Fruit fly (Drosophila melanogaster): ENCODE measurements around the gene CG4281.

The CG4281 gene

dm6 chrX:2073325-2073724 is 8.4 kb upstream of the CG4281 start, which contains the start of gene CG4199 (continued):
- peak; percentile 58; the same call in 1 of the 3 replicates for TF ChIP-seq ci (GFP tag; IDR thresholded peaks at IDR 0.05)
- TF ChIP-seq CG9797 (GFP tag; optimal IDR thresholded peaks at IDR 0.05) = peak; percentile 77
- peak; percentile 13 for TF ChIP-seq CG13624 (GFP tag; optimal IDR thresholded peaks at IDR 0.05)
- no peak for TF ChIP-seq CG15696 (tag; optimal IDR thresholded peaks at IDR 0.05)
- peak; percentile 9 for TF ChIP-seq CG34376 (GFP tag; optimal IDR thresholded peaks at IDR 0.05)
- TF ChIP-seq CG18599 (GFP tag; optimal IDR thresholded peaks at IDR 0.05) = no peak
- TF ChIP-seq pzg (GFP tag; optimal IDR thresholded peaks at IDR 0.05) = peak; percentile 89
- TF ChIP-seq HmgZ (tag; optimal IDR thresholded peaks at IDR 0.05) = peak; percentile 67
- peak; percentile 41 for TF ChIP-seq ftz-f1 (GFP tag; optimal IDR thresholded peaks at IDR 0.05)
- peak; percentile 32 for TF ChIP-seq CG12769 (tag; optimal IDR thresholded peaks at IDR 0.05)
- TF ChIP-seq dpn (GFP tag; optimal IDR thresholded peaks at IDR 0.05) = peak in 1 of 2 experiments; percentile 17
- peak; percentile 72 for TF ChIP-seq Dp (GFP tag; optimal IDR thresholded peaks at IDR 0.05)
- 0 out of 4 replicates have a peak, but pooled peaks have one; percentile 29 for TF ChIP-seq chinmo (GFP tag; IDR thresholded peaks at IDR 0.05; ENCODE audit: partially characterized antibody)
- TF ChIP-seq Pdp1 (GFP tag; optimal IDR thresholded peaks at IDR 0.05) = peak in 1 of 2 experiments; percentile 35
- TF ChIP-seq jumu (GFP tag; optimal IDR thresholded peaks at IDR 0.05) = peak; percentile 6
- TF ChIP-seq Drgx (GFP tag; IDR thresholded peaks at IDR 0.05) = peak; percentile 20; the same call in 1 of the 2 replicates
- TF ChIP-seq unpg (GFP tag; optimal IDR thresholded peaks at IDR 0.05) = no peak
- 0 out of 3 replicates have a peak, but pooled peaks have one; percentile 36 for TF ChIP-seq hb (GFP tag; IDR thresholded peaks at IDR 0.05; ENCODE audit: partially characterized antibody)
- TF ChIP-seq CG12659 (GFP tag; optimal IDR thresholded peaks at IDR 0.05) = peak; percentile 47
- peak; percentile 15 for TF ChIP-seq Sin3A (optimal IDR thresholded peaks at IDR 0.05)
- peak; percentile 29; the same call in 1 of the 3 replicates for TF ChIP-seq Opbp (GFP tag; IDR thresholded peaks at IDR 0.05; ENCODE audit: partially characterized antibody)
- TF ChIP-seq CG1603 (tag; optimal IDR thresholded peaks at IDR 0.05) = peak; percentile 71
- peak; percentile 25 for TF ChIP-seq CG11504 (tag; optimal IDR thresholded peaks at IDR 0.05)
- TF ChIP-seq Dref (GFP tag; IDR thresholded peaks at IDR 0.05) = peak; percentile 44
- TF ChIP-seq ac (GFP tag; optimal IDR thresholded peaks at IDR 0.05) = peak; percentile 5
- TF ChIP-seq CG33213 (GFP tag; optimal IDR thresholded peaks at IDR 0.05) = peak; percentile 0
- TF ChIP-seq CG7357 (GFP tag; IDR thresholded peaks at IDR 0.05) = no peak
- peak; percentile 64 for TF ChIP-seq CG3847 (GFP tag; IDR thresholded peaks at IDR 0.05)
- no peak for TF ChIP-seq CG1233 (GFP tag; optimal IDR thresholded peaks at IDR 0.05)
- no peak for TF ChIP-seq Blimp-1 (GFP tag; optimal IDR thresholded peaks at IDR 0.05)
- peak; percentile 95 for TF ChIP-seq MBD-R2 (GFP tag; IDR thresholded peaks at IDR 0.05)
- no peak for TF ChIP-seq CG17361 (GFP tag; IDR thresholded peaks at IDR 0.05)
- no peak for TF ChIP-seq yki (optimal IDR thresholded peaks at IDR 0.05)
- TF ChIP-seq Chrac-16 (GFP tag; optimal IDR thresholded peaks at IDR 0.05) = no peak

dm6 chrX:2071878-2072817 is 7.2 kb upstream of the CG4281 start, which contains the start of gene Rtca:
TSS of gene Rtca (plus strand) at chrX:2072413.
- peak; percentile 64 for TF ChIP-seq CG10366 (GFP tag; IDR thresholded peaks at IDR 0.05)
- TF ChIP-seq CG15073 (GFP tag; optimal IDR thresholded peaks at IDR 0.05) = no peak
- TF ChIP-seq ERR (GFP tag; optimal IDR thresholded peaks at IDR 0.05) = peak; percentile 26
- peak; percentile 60 for TF ChIP-seq Hr3 (GFP tag; optimal IDR thresholded peaks at IDR 0.05)
- TF ChIP-seq bab2 (GFP tag; optimal IDR thresholded peaks at IDR 0.05) = peak; percentile 60
- TF ChIP-seq CG12391 (tag; optimal IDR thresholded peaks at IDR 0.05) = peak; percentile 68
- TF ChIP-seq CG34224 (GFP tag; IDR thresholded peaks at IDR 0.05; ENCODE audit: partially characterized antibody) = 0 out of 3 replicates have a peak, but pooled peaks have one; percentile 16
- TF ChIP-seq chn (GFP tag; optimal IDR thresholded peaks at IDR 0.05) = peak; percentile 32
- TF ChIP-seq Drgx (GFP tag; IDR thresholded peaks at IDR 0.05) = peak; percentile 89
- peak; percentile 64 for TF ChIP-seq tap (tag; optimal IDR thresholded peaks at IDR 0.05)
- TF ChIP-seq Mrtf (GFP tag; IDR thresholded peaks at IDR 0.05) = 0 out of 3 replicates have a peak, but pooled peaks have one; percentile 37
- TF ChIP-seq CG8290 (GFP tag; optimal IDR thresholded peaks at IDR 0.05) = peak; percentile 14
- peak in 1 of 2 experiments; percentile 62 for TF ChIP-seq CG8290 (tag; optimal IDR thresholded peaks at IDR 0.05)
- TF ChIP-seq CG12219 (GFP tag; optimal IDR thresholded peaks at IDR 0.05) = peak; percentile 55
- peak; percentile 13 for TF ChIP-seq HLHmδ (GFP tag; optimal IDR thresholded peaks at IDR 0.05)
- peak; percentile 72 for TF ChIP-seq tgo (GFP tag; IDR thresholded peaks at IDR 0.05)
- TF ChIP-seq GATAe (GFP tag; conservative IDR thresholded peaks at IDR 0.05) = no peak
